Worm (Caenorhabditis elegans) whole organism, young adult: ENCODE measurements around the gene fbxa-18.

Source experiments
- C06A6.2 ChIP-seq: fragments of 200-800 bp; sonication (Bioruptor generic); conservative IDR thresholded peaks from 2 replicates; pipeline ENCODE4 v1.3.6; 2022; ENCODE audit warnings: missing genetic modification characterization, missing compliant biosample characterization
- C17E4.6 ChIP-seq: fragments of 200-800 bp; sonication (Bioruptor generic); IDR thresholded peaks from 2 replicates; pipeline ENCODE4 v1.3.6; 2022; ENCODE audit warnings: missing genetic modification reagents, missing genetic modification characterization, missing compliant biosample characterization
- F52B5.7 ChIP-seq: sonication (generic microtip); optimal IDR thresholded peaks from 2 replicates; lab custom pipeline; 2016; ENCODE audit warnings: mild to moderate bottlenecking, missing genetic modification characterization, missing compliant biosample characterization
- Y67H2A.10 ChIP-seq: fragments of 200-800 bp; sonication (Bioruptor generic); conservative IDR thresholded peaks from 2 replicates; pipeline ENCODE4 v1.3.6; 2022; ENCODE audit warnings: missing genetic modification reagents, missing genetic modification characterization, missing compliant biosample characterization
- ama-1 ChIP-seq, 3 experiments: fragments of 150-350 bp in 1 of 3; sonication (generic microtip) in 2 of 3; optimal IDR thresholded peaks; 2 replicates each; lab custom pipeline; 2014 to 2018; ENCODE audit warnings: missing biosample characterization in 2 of 3, missing genetic modification characterization in 2 of 3, missing genetic modification reagents in 2 of 3
- atf-7 ChIP-seq: sonication (generic microtip); optimal IDR thresholded peaks from 2 replicates; lab custom pipeline; 2017; ENCODE audit warnings: mild to moderate bottlenecking, missing genetic modification characterization, missing compliant biosample characterization
- athp-1 ChIP-seq: sonication (generic microtip); optimal IDR thresholded peaks from 2 replicates; lab custom pipeline; 2017; ENCODE audit warnings: mild to moderate bottlenecking, missing genetic modification characterization, missing compliant biosample characterization
- attf-5 ChIP-seq: fragments of 200-800 bp; sonication (Bioruptor generic); optimal IDR thresholded peaks from 2 replicates; lab custom pipeline; 2018; ENCODE audit warnings: mild to moderate bottlenecking, missing genetic modification characterization, missing compliant biosample characterization
- bed-2 ChIP-seq: fragments of 200-800 bp; sonication (Bioruptor generic); IDR thresholded peaks from 2 replicates; pipeline ENCODE4 v1.3.6; 2022; ENCODE audit warnings: missing genetic modification reagents, missing genetic modification characterization, missing compliant biosample characterization
- cebp-1 ChIP-seq, 2 experiments: fragments of 200-800 bp in 1 of 2; sonication (Bioruptor generic) in 1 of 2; sonication (generic microtip) in 1 of 2; IDR thresholded peaks in 1 of 2; optimal IDR thresholded peaks in 1 of 2; 2 replicates each; pipeline versions ENCODE4 v1.3.6 to Lab custom; 2017 to 2022; ENCODE audit warnings: missing compliant biosample characterization in 2 of 2, missing genetic modification characterization in 2 of 2, mild to moderate bottlenecking in 1 of 2, missing genetic modification reagents in 1 of 2, moderate library complexity in 1 of 2
- ceh-40 ChIP-seq: fragments of 200-800 bp; sonication (Bioruptor generic); IDR thresholded peaks from 2 replicates; pipeline ENCODE4 v1.3.6; 2022; ENCODE audit warnings: missing genetic modification characterization, missing compliant biosample characterization
- ceh-79 ChIP-seq: sonication (generic microtip); optimal IDR thresholded peaks from 2 replicates; lab custom pipeline; 2017; ENCODE audit warnings: mild to moderate bottlenecking, missing genetic modification characterization, missing compliant biosample characterization
- chd-7 ChIP-seq: sonication (generic microtip); optimal IDR thresholded peaks from 2 replicates; lab custom pipeline; 2016; ENCODE audit warnings: mild to moderate bottlenecking, missing genetic modification characterization, moderate library complexity, missing compliant biosample characterization
- dpl-1 ChIP-seq: fragments of 150-350 bp; optimal IDR thresholded peaks from 2 replicates; lab custom pipeline; 2014; ENCODE audit warnings: missing biosample characterization, missing genetic modification reagents, missing genetic modification characterization
- efl-1 ChIP-seq: fragments of 150-350 bp; optimal IDR thresholded peaks from 2 replicates; lab custom pipeline; 2014; ENCODE audit warnings: missing biosample characterization, missing genetic modification reagents, missing genetic modification characterization
- egl-18 ChIP-seq: fragments of 200-800 bp; sonication (Bioruptor generic); IDR thresholded peaks from 2 replicates; pipeline ENCODE4 v1.3.6; 2022; ENCODE audit warnings: missing genetic modification reagents, missing genetic modification characterization, missing compliant biosample characterization
- egl-44 ChIP-seq: fragments of 200-800 bp; sonication (Bioruptor generic); IDR thresholded peaks from 2 replicates; pipeline ENCODE4 v1.3.6; 2022; ENCODE audit warnings: missing genetic modification reagents, missing genetic modification characterization, missing compliant biosample characterization
- him-1 ChIP-seq: sonication (generic microtip); optimal IDR thresholded peaks from 2 replicates; lab custom pipeline; 2016; ENCODE audit warnings: missing genotype, missing genetic modification reagents, missing genetic modification characterization, missing compliant biosample characterization
- lin-26 ChIP-seq: fragments of 200-800 bp; sonication (Bioruptor generic); IDR thresholded peaks from 2 replicates; pipeline ENCODE4 v1.3.6; 2022; ENCODE audit warnings: missing genetic modification reagents, missing genetic modification characterization, missing compliant biosample characterization
- lir-1 ChIP-seq: fragments of 200-800 bp; sonication (Bioruptor generic); conservative IDR thresholded peaks from 2 replicates; pipeline ENCODE4 v1.3.6; 2022; ENCODE audit warnings: missing genetic modification reagents, missing genetic modification characterization, missing compliant biosample characterization
- madf-3 ChIP-seq: fragments of 200-800 bp; sonication (Bioruptor generic); IDR thresholded peaks from 2 replicates; pipeline ENCODE4 v1.3.6; 2022; ENCODE audit warnings: missing genetic modification reagents, missing genetic modification characterization, missing compliant biosample characterization
- mel-28 ChIP-seq: sonication (generic microtip); optimal IDR thresholded peaks from 2 replicates; lab custom pipeline; 2016; ENCODE audit warnings: borderline replicate concordance, mild to moderate bottlenecking, missing genetic modification characterization, missing compliant biosample characterization
- nfya-1 ChIP-seq: sonication (generic microtip); optimal IDR thresholded peaks from 2 replicates; lab custom pipeline; 2017; ENCODE audit warnings: antibody characterized with exemption, missing compliant biosample characterization, missing genetic modification characterization, borderline replicate concordance; ENCODE audit not compliant: insufficient read depth
- nhr-90 ChIP-seq: sonication (generic microtip); optimal IDR thresholded peaks from 2 replicates; lab custom pipeline; 2016; ENCODE audit warnings: missing genotype, mild to moderate bottlenecking, missing genetic modification characterization, missing compliant biosample characterization
- rcor-1 ChIP-seq: fragments of 200-800 bp; sonication (Bioruptor generic); IDR thresholded peaks from 2 replicates; pipeline ENCODE4 v1.3.6; 2022; ENCODE audit warnings: missing genetic modification reagents, missing genetic modification characterization, missing compliant biosample characterization
- rec-8 ChIP-seq, 2 experiments: sonication (generic microtip); optimal IDR thresholded peaks; 2 replicates each; lab custom pipeline; 2016; ENCODE audit warnings: mild to moderate bottlenecking in 2 of 2, missing genetic modification characterization in 2 of 2, missing genetic modification reagents in 2 of 2, missing genotype in 2 of 2, missing biosample characterization in 1 of 2, missing compliant biosample characterization in 1 of 2, moderate library complexity in 1 of 2
- rpc-1 ChIP-seq, 2 experiments: fragments of 150-350 bp in 1 of 2; sonication (generic microtip) in 1 of 2; optimal IDR thresholded peaks; 2 replicates each; lab custom pipeline; 2014 to 2018; ENCODE audit warnings: missing biosample characterization in 1 of 2, missing genetic modification characterization in 1 of 2, missing genetic modification reagents in 1 of 2, missing genotype in 1 of 2
- sdz-38 ChIP-seq: sonication (generic microtip); optimal IDR thresholded peaks from 2 replicates; lab custom pipeline; 2016; ENCODE audit warnings: missing genotype, missing genetic modification characterization, missing compliant biosample characterization
- sea-2 ChIP-seq: fragments of 200-800 bp; sonication (Bioruptor generic); IDR thresholded peaks from 2 replicates; pipeline ENCODE4 v1.3.6; 2022; ENCODE audit warnings: missing genetic modification characterization, missing compliant biosample characterization
- snpc-1.3 ChIP-seq: sonication (generic microtip); optimal IDR thresholded peaks from 2 replicates; lab custom pipeline; 2017; ENCODE audit warnings: missing genetic modification characterization, mild to moderate bottlenecking, missing compliant biosample characterization, antibody characterized with exemption, moderate library complexity, missing genotype, missing genetic modification reagents; ENCODE audit not compliant: insufficient read depth
- snpc-3.4 ChIP-seq: sonication (generic microtip); optimal IDR thresholded peaks from 2 replicates; lab custom pipeline; 2017; ENCODE audit warnings: missing genetic modification characterization, mild to moderate bottlenecking, missing compliant biosample characterization, antibody characterized with exemption, moderate library complexity, missing genotype, missing genetic modification reagents
- snpc-4 ChIP-seq, 5 experiments: fragments of 150-350 bp in 1 of 5; sonication (generic microtip) in 4 of 5; optimal IDR thresholded peaks; 2 replicates each; lab custom pipeline; 2014 to 2018; ENCODE audit warnings: missing genetic modification characterization in 5 of 5, missing biosample characterization in 3 of 5, antibody characterized with exemption in 2 of 5, mild to moderate bottlenecking in 2 of 5, missing compliant biosample characterization in 2 of 5, missing genotype in 2 of 5, moderate library complexity in 2 of 5, missing genetic modification reagents in 1 of 5
- tbp1 ChIP-seq: fragments of 200-800 bp; sonication (Bioruptor generic); optimal IDR thresholded peaks from 2 replicates; lab custom pipeline; 2018; ENCODE audit warnings: mild to moderate bottlenecking, missing genetic modification characterization, missing compliant biosample characterization
- tlf-1 ChIP-seq: fragments of 200-800 bp; sonication (Bioruptor generic); optimal IDR thresholded peaks from 2 replicates; lab custom pipeline; 2018; ENCODE audit warnings: mild to moderate bottlenecking, missing genetic modification characterization, missing compliant biosample characterization
- unc-130 ChIP-seq: sonication (generic microtip); optimal IDR thresholded peaks from 2 replicates; lab custom pipeline; 2016; ENCODE audit warnings: missing genetic modification reagents, missing genetic modification characterization, missing compliant biosample characterization
- ztf-18 ChIP-seq: sonication (generic microtip); optimal IDR thresholded peaks from 2 replicates; lab custom pipeline; 2016; ENCODE audit warnings: missing genotype, mild to moderate bottlenecking, missing genetic modification characterization, missing compliant biosample characterization
- ztf-25 ChIP-seq: fragments of 200-800 bp; sonication (Bioruptor generic); IDR thresholded peaks from 2 replicates; pipeline ENCODE4 v1.3.6; 2022; ENCODE audit warnings: missing genetic modification reagents, missing genetic modification characterization, missing compliant biosample characterization
- ztf-3 ChIP-seq: fragments of 200-800 bp; sonication (Bioruptor generic); optimal IDR thresholded peaks from 2 replicates; lab custom pipeline; 2018; ENCODE audit warnings: mild to moderate bottlenecking, missing genetic modification characterization, missing compliant biosample characterization
- ztf-6 ChIP-seq: fragments of 200-800 bp; sonication (Bioruptor generic); IDR thresholded peaks from 2 replicates; pipeline ENCODE4 v1.3.6; 2022; ENCODE audit warnings: missing genetic modification reagents, missing genetic modification characterization, missing compliant biosample characterization

fbxa-18 gene

ce11 chrV:16155111-16155510, 12.6 kb downstream of the fbxa-18 start, which contains the start of gene str-97 (continued):
- TF ChIP-seq F52B5.7 (tag; lab: Kevin White, UChicago): no peak

- no peak for TF ChIP-seq Y67H2A.10
- TF ChIP-seq tbp1 (GFP tag; lab: Kevin White, UChicago): no peak
- no peak for TF ChIP-seq tlf-1
- no peak for TF ChIP-seq bed-2 (GFP tag; lab: Robert Waterston, UW)
- no peak for TF ChIP-seq ceh-40 (GFP tag; lab: Robert Waterston, UW)
- no peak for TF ChIP-seq egl-44 (GFP tag; lab: Robert Waterston, UW)
- no peak for TF ChIP-seq rec-8 (tag; optimal IDR thresholded peaks at IDR 0.05; lab: Kevin White, UChicago)
- no peak for TF ChIP-seq rpc-1 (optimal IDR thresholded peaks at IDR 0.05; lab: Kevin White, UChicago)
- TF ChIP-seq rpc-1 (tag; optimal IDR thresholded peaks at IDR 0.05; lab: Kevin White, UChicago): no peak
- no peak for TF ChIP-seq unc-130 (GFP tag; lab: Kevin White, UChicago)
- TF ChIP-seq C17E4.6 (GFP tag; lab: Robert Waterston, UW): no peak
- no peak for TF ChIP-seq attf-5
- TF ChIP-seq C06A6.2 (GFP tag; lab: Robert Waterston, UW): no peak
- TF ChIP-seq atf-7: no peak
- TF ChIP-seq snpc-3.4 (tag; lab: Kevin White, UChicago): no peak
- TF ChIP-seq, all 124 proteins: peak for 0
Measured at ce11 chrV:16158391-16158790, 15.9 kb downstream of the fbxa-18 start, which contains the start of gene str-99. Gene str-99 (minus strand): TSS chrV:16158491.

- TF ChIP-seq ceh-79 (tag; lab: Kevin White, UChicago): no peak
- TF ChIP-seq mel-28 (tag; lab: Kevin White, UChicago): no peak
- TF ChIP-seq sdz-38 (tag; lab: Kevin White, UChicago): no peak
- TF ChIP-seq ztf-18: no peak
- TF ChIP-seq chd-7 (tag; lab: Kevin White, UChicago): no peak
- TF ChIP-seq athp-1: no peak
- no peak for TF ChIP-seq snpc-4 (GFP tag; optimal IDR thresholded peaks at IDR 0.05; lab: Kevin White, UChicago)
- TF ChIP-seq snpc-4 (tag; optimal IDR thresholded peaks at IDR 0.05; lab: Kevin White, UChicago): no peak
- TF ChIP-seq ztf-6 (GFP tag; lab: Robert Waterston, UW): no peak
- TF ChIP-seq, all 124 proteins: peak for 0
Measured at ce11 chrV:16159594-16159993, 17.1 kb downstream of the fbxa-18 start, which contains the start of gene F10A3.17. Gene F10A3.17 (minus strand): TSS chrV:16159694.

ce11 chrV:16160087-16160486, 17.6 kb downstream of the fbxa-18 start:
- no peak for TF ChIP-seq ztf-3 (GFP tag; lab: Kevin White, UChicago)
- TF ChIP-seq cebp-1 (GFP tag; IDR thresholded peaks at IDR 0.05; lab: Robert Waterston, UW): peak; percentile 85
- peak; percentile 96 for TF ChIP-seq cebp-1 (tag; optimal IDR thresholded peaks at IDR 0.05; lab: Kevin White, UChicago)
- TF ChIP-seq attf-5: no peak
- TF ChIP-seq athp-1: no peak

- TF ChIP-seq snpc-4 (GFP tag; optimal IDR thresholded peaks at IDR 0.05; lab: Kevin White, UChicago) (no peak), snpc-4 (tag; optimal IDR thresholded peaks at IDR 0.05; lab: Kevin White, UChicago) (no peak), nfya-1 (tag; lab: Kevin White, UChicago) (no peak), egl-18 (no peak), him-1 (tag; lab: Kevin White, UChicago) (no peak), ztf-25 (GFP tag; lab: Robert Waterston, UW) (no peak), rcor-1 (GFP tag; lab: Robert Waterston, UW) (no peak), lin-26 (GFP tag; lab: Robert Waterston, UW) (no peak), sea-2 (GFP tag; lab: Robert Waterston, UW) (no peak), rec-8 (tag; optimal IDR thresholded peaks at IDR 0.05; lab: Kevin White, UChicago) (no peak), lir-1 (GFP tag; lab: Robert Waterston, UW) (no peak), dpl-1 (no peak), madf-3 (GFP tag; lab: Robert Waterston, UW) (no peak), snpc-1.3 (no peak), C06A6.2 (GFP tag; lab: Robert Waterston, UW) (no peak), ama-1 (optimal IDR thresholded peaks at IDR 0.05; lab: Kevin White, UChicago) (no peak), ama-1 (GFP tag; optimal IDR thresholded peaks at IDR 0.05; lab: Kevin White, UChicago) (no peak), efl-1 (no peak), nhr-90 (tag; lab: Kevin White, UChicago) (no peak)
Measured at ce11 chrV:16162124-16162735, 19.8 kb downstream of the fbxa-18 start, which contains the start of the genes str-109 and F10A3.11. Gene str-109 (minus strand): TSS chrV:16162224. Gene F10A3.11 (plus strand): TSS chrV:16162685.
